Worm (Caenorhabditis elegans) whole organism, late embryonic: ENCODE measurements around the gene kvs-4.

Source experiments
- ama-1 ChIP-seq: fragments of 150-350 bp; optimal IDR thresholded peaks from 2 replicates; lab custom pipeline; 2014
- ceh-9 ChIP-seq: sonication (generic microtip); optimal IDR thresholded peaks from 2 replicates; lab custom pipeline; 2016; ENCODE audit warnings: mild to moderate bottlenecking, missing genetic modification characterization, inconsistent platforms, missing compliant biosample characterization
- sox-4 ChIP-seq: sonication (generic microtip); optimal IDR thresholded peaks from 2 replicates; lab custom pipeline; 2017; ENCODE audit warnings: mild to moderate bottlenecking, missing genetic modification characterization, inconsistent platforms, missing compliant biosample characterization
- unc-42 ChIP-seq: sonication (generic microtip); optimal IDR thresholded peaks from 2 replicates; lab custom pipeline; 2016; ENCODE audit warnings: missing genotype, missing genetic modification characterization, missing compliant biosample characterization

- TF ChIP-seq ceh-9 (tag; lab: Kevin White, UChicago) (no peak), sox-4 (tag; lab: Kevin White, UChicago) (no peak), unc-42 (tag; lab: Kevin White, UChicago) (peak; percentile 26), ama-1 (no peak)
These were observed 26.9 kb downstream of the kvs-4 start for ce11 chrIII:11039250-11039649.
